Worm (Caenorhabditis elegans) whole organism, L1 larva: ENCODE data around the gene F07G6.2.

Experiments
- ama-1 ChIP-seq: fragments of 150-350 bp; optimal IDR thresholded peaks from 2 replicates; lab custom pipeline; 2014
- egl-27 ChIP-seq, 2 experiments: fragments of 150-350 bp in 1 of 2; sonication (generic microtip); optimal IDR thresholded peaks; 3 replicates each; lab custom pipeline; 2017 to 2018; ENCODE audit warnings: missing biosample characterization in 2 of 2, missing genetic modification characterization in 2 of 2, missing genetic modification reagents in 2 of 2
- skn-1 ChIP-seq: fragments of 150-350 bp; optimal IDR thresholded peaks from 2 replicates; lab custom pipeline; 2014; ENCODE audit warnings: missing biosample characterization, missing genetic modification characterization
- tbx-2 ChIP-seq: sonication (generic microtip); optimal IDR thresholded peaks from 2 replicates; lab custom pipeline; 2016; ENCODE audit warnings: missing genetic modification characterization, missing compliant biosample characterization
- vab-15 ChIP-seq: sonication (generic microtip); optimal IDR thresholded peaks from 2 replicates; lab custom pipeline; 2017; ENCODE audit warnings: missing genotype, mild to moderate bottlenecking, missing genetic modification characterization, missing compliant biosample characterization

DNA sequence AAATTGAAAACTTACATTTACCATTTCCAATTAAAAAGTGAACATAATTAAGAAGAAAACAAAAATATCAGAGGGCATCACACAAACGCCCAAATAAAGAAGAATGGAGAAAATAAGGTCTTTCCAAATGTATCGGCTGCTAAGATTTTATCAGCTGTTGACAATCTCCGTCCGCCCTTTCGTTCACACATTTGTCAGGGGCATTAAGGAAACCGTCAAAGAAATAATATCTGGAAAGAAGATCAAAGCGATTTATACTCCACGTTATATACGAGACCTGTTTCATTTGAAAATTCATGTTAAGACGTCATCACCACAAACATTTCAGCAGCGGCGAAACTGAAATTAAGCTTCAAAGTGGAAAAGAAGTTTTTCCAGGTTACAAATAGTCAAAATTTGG is 14.6 kb upstream of the F07G6.2 start, which contains the start of gene fbxa-52:
- no peak for TF ChIP-seq egl-27 (tag; optimal IDR thresholded peaks at IDR 0.05; lab: Kevin White, UChicago)
- TF ChIP-seq ama-1 (lab: Kevin White, UChicago) = no peak
- TF ChIP-seq tbx-2 (tag; lab: Kevin White, UChicago) = no peak
- no peak for TF ChIP-seq vab-15 (tag; lab: Kevin White, UChicago)
- no peak for TF ChIP-seq skn-1 (tag; lab: Kevin White, UChicago)
